Worm (Caenorhabditis elegans) whole organism, L1 larva: ENCODE results near the gene hpo-26.
A peak's percentile ranks its signal among the peaks of the same experiment; 100 is the strongest.

Experiments used
- C16A3.4 ChIP-seq: fragments of 150-350 bp; optimal IDR thresholded peaks from 2 replicates; lab custom pipeline; 2014; ENCODE audit warnings: missing biosample characterization, missing genetic modification characterization
- F16B12.6 ChIP-seq: fragments of 150-350 bp; optimal IDR thresholded peaks from 2 replicates; lab custom pipeline; 2014; ENCODE audit warnings: missing biosample characterization, missing genetic modification characterization
- aha-1 ChIP-seq: fragments of 150-350 bp; optimal IDR thresholded peaks from 2 replicates; lab custom pipeline; 2014; ENCODE audit warnings: missing biosample characterization, missing genetic modification characterization
- alr-1 ChIP-seq: fragments of 200-800 bp; sonication (Bioruptor generic); optimal IDR thresholded peaks from 2 replicates; lab custom pipeline; 2018; ENCODE audit warnings: borderline replicate concordance, mild to moderate bottlenecking, missing genetic modification characterization, missing compliant biosample characterization
- aly-2 ChIP-seq: fragments of 150-350 bp; optimal IDR thresholded peaks from 2 replicates; lab custom pipeline; 2014; ENCODE audit warnings: missing biosample characterization, missing genetic modification characterization
- ama-1 ChIP-seq: fragments of 150-350 bp; optimal IDR thresholded peaks from 2 replicates; lab custom pipeline; 2014
- blmp-1 ChIP-seq: fragments of 150-350 bp; optimal IDR thresholded peaks from 2 replicates; lab custom pipeline; 2014; ENCODE audit warnings: missing biosample characterization, missing genetic modification characterization
- ces-1 ChIP-seq: fragments of 150-350 bp; optimal IDR thresholded peaks from 2 replicates; lab custom pipeline; 2014; ENCODE audit warnings: missing biosample characterization, missing genetic modification reagents, missing genetic modification characterization
- dsc-1 ChIP-seq: sonication (generic microtip); optimal IDR thresholded peaks from 2 replicates; lab custom pipeline; 2016; ENCODE audit warnings: mild to moderate bottlenecking, missing genetic modification characterization, missing compliant biosample characterization
- efl-1 ChIP-seq, 4 experiments: fragments of 150-350 bp; optimal IDR thresholded peaks in 3 of 4; peaks in 1 of 4; 1 replicate in 1 of 4; 2 replicates in 3 of 4; lab custom pipeline; 2014; ENCODE audit warnings: missing biosample characterization in 2 of 4, missing genetic modification characterization in 2 of 4, missing genetic modification reagents in 2 of 4
- elt-2 ChIP-seq: sonication (generic microtip); optimal IDR thresholded peaks from 2 replicates; lab custom pipeline; 2016; ENCODE audit warnings: missing genetic modification characterization, mild to moderate bottlenecking, inconsistent platforms, missing compliant biosample characterization, missing genetic modification reagents
- elt-3 ChIP-seq, 6 experiments: fragments of 150-350 bp in 1 of 6; sonication (generic microtip); optimal IDR thresholded peaks; 2 replicates each; lab custom pipeline; 2017 to 2018; ENCODE audit warnings: missing biosample characterization in 6 of 6, missing genetic modification characterization in 6 of 6, inconsistent platforms in 1 of 6
- fkh-10 ChIP-seq: sonication (generic microtip); optimal IDR thresholded peaks from 2 replicates; lab custom pipeline; 2017; ENCODE audit warnings: missing biosample characterization, missing genetic modification reagents, missing genetic modification characterization
- fkh-4 ChIP-seq: sonication (generic microtip); optimal IDR thresholded peaks from 2 replicates; lab custom pipeline; 2016; ENCODE audit warnings: missing compliant biosample characterization, missing genetic modification characterization, borderline replicate concordance
- fkh-8 ChIP-seq: sonication (generic microtip); optimal IDR thresholded peaks from 2 replicates; lab custom pipeline; 2016; ENCODE audit warnings: mild to moderate bottlenecking, missing genetic modification characterization, missing compliant biosample characterization
- fos-1 ChIP-seq: fragments of 150-350 bp; optimal IDR thresholded peaks from 2 replicates; lab custom pipeline; 2014; ENCODE audit warnings: missing biosample characterization, missing genetic modification characterization
- hlh-17 ChIP-seq: fragments of 200-800 bp; sonication (Bioruptor generic); optimal IDR thresholded peaks from 2 replicates; lab custom pipeline; 2018; ENCODE audit warnings: missing genetic modification characterization, mild to moderate bottlenecking, missing compliant biosample characterization, moderate library complexity, borderline replicate concordance
- hlh-4 ChIP-seq: sonication (generic microtip); optimal IDR thresholded peaks from 2 replicates; lab custom pipeline; 2016; ENCODE audit warnings: mild to moderate bottlenecking, missing genetic modification characterization, missing compliant biosample characterization
- hpl-2 ChIP-seq: fragments of 150-350 bp; optimal IDR thresholded peaks from 2 replicates; lab custom pipeline; 2014; ENCODE audit warnings: missing biosample characterization, missing genetic modification reagents, missing genetic modification characterization
- isw-1 ChIP-seq: fragments of 200-800 bp; sonication (Bioruptor generic); IDR thresholded peaks from 2 replicates; pipeline ENCODE4 v1.3.6; 2022; ENCODE audit warnings: missing genetic modification characterization, missing compliant biosample characterization
- jun-1 ChIP-seq: fragments of 150-350 bp; optimal IDR thresholded peaks from 2 replicates; lab custom pipeline; 2014; ENCODE audit warnings: missing biosample characterization, missing genetic modification reagents, missing genetic modification characterization
- lin-13 ChIP-seq: fragments of 150-350 bp; optimal IDR thresholded peaks from 2 replicates; lab custom pipeline; 2014; ENCODE audit warnings: missing biosample characterization, missing genetic modification reagents, missing genetic modification characterization
- lin-14 ChIP-seq: fragments of 200-800 bp; sonication (Bioruptor generic); optimal IDR thresholded peaks from 2 replicates; lab custom pipeline; 2018; ENCODE audit warnings: mild to moderate bottlenecking, missing genetic modification characterization, moderate library complexity, missing compliant biosample characterization
- lin-35 ChIP-seq, 2 experiments: fragments of 150-350 bp; optimal IDR thresholded peaks; 2 replicates each; lab custom pipeline; 2014; ENCODE audit warnings: missing biosample characterization in 2 of 2, missing genetic modification characterization in 2 of 2, missing genetic modification reagents in 2 of 2
- lin-39 ChIP-seq: fragments of 150-350 bp; optimal IDR thresholded peaks from 2 replicates; lab custom pipeline; 2014; ENCODE audit warnings: missing biosample characterization, missing genetic modification reagents, missing genetic modification characterization
- lsy-2 ChIP-seq, 2 experiments: fragments of 150-350 bp; optimal IDR thresholded peaks; 2 replicates each; lab custom pipeline; 2014; ENCODE audit warnings: missing biosample characterization in 2 of 2, missing genetic modification characterization in 2 of 2
- mdl-1 ChIP-seq, 2 experiments: fragments of 150-350 bp; optimal IDR thresholded peaks; 2 replicates each; lab custom pipeline; 2014 to 2017; ENCODE audit warnings: missing biosample characterization in 2 of 2, missing genetic modification characterization in 2 of 2, inconsistent platforms in 1 of 2
- mef-2 ChIP-seq: fragments of 150-350 bp; optimal IDR thresholded peaks from 2 replicates; lab custom pipeline; 2014; ENCODE audit warnings: missing biosample characterization, missing genetic modification characterization
- nhr-19 ChIP-seq: fragments of 200-800 bp; sonication (Bioruptor generic); conservative IDR thresholded peaks from 2 replicates; pipeline ENCODE4 v1.3.6; 2022; ENCODE audit warnings: missing genetic modification characterization, missing compliant biosample characterization
- nhr-237 ChIP-seq: fragments of 150-350 bp; optimal IDR thresholded peaks from 2 replicates; lab custom pipeline; 2014; ENCODE audit warnings: missing biosample characterization, missing genetic modification characterization
- nhr-47 ChIP-seq: sonication (generic microtip); optimal IDR thresholded peaks from 2 replicates; lab custom pipeline; 2016; ENCODE audit warnings: mild to moderate bottlenecking, missing genetic modification characterization, moderate library complexity, missing compliant biosample characterization
- nhr-71 ChIP-seq: sonication (generic microtip); optimal IDR thresholded peaks from 2 replicates; lab custom pipeline; 2016; ENCODE audit warnings: mild to moderate bottlenecking, missing genetic modification characterization, moderate library complexity, missing compliant biosample characterization
- nhr-76 ChIP-seq: sonication (generic microtip); optimal IDR thresholded peaks from 2 replicates; lab custom pipeline; 2017; ENCODE audit warnings: missing biosample characterization, missing genetic modification characterization
- nhr-84 ChIP-seq: sonication (generic microtip); optimal IDR thresholded peaks from 2 replicates; lab custom pipeline; 2017; ENCODE audit warnings: missing biosample characterization, missing genetic modification characterization
- nhr-85 ChIP-seq: sonication (generic microtip); peaks from one replicate; lab custom pipeline; 2016; ENCODE audit warnings: missing genetic modification characterization, inconsistent platforms, missing compliant biosample characterization
- pag-3 ChIP-seq: sonication (generic microtip); optimal IDR thresholded peaks from 2 replicates; lab custom pipeline; 2017; ENCODE audit warnings: missing genetic modification characterization, mild to moderate bottlenecking, missing compliant biosample characterization, antibody characterized with exemption, borderline replicate concordance; ENCODE audit not compliant: insufficient read depth
- pax-3 ChIP-seq: fragments of 200-800 bp; sonication (Bioruptor generic); optimal IDR thresholded peaks from 2 replicates; lab custom pipeline; 2018; ENCODE audit warnings: mild to moderate bottlenecking, missing genetic modification characterization, moderate library complexity, missing compliant biosample characterization
- pqm-1 ChIP-seq: sonication (generic microtip); optimal IDR thresholded peaks from 3 replicates; lab custom pipeline; 2017; ENCODE audit warnings: missing biosample characterization, missing genetic modification characterization
- rnt-1 ChIP-seq: sonication (generic microtip); optimal IDR thresholded peaks from 2 replicates; lab custom pipeline; 2016; ENCODE audit warnings: mild to moderate bottlenecking, missing genetic modification characterization, moderate library complexity, missing compliant biosample characterization
- skn-1 ChIP-seq: fragments of 150-350 bp; optimal IDR thresholded peaks from 2 replicates; lab custom pipeline; 2014; ENCODE audit warnings: missing biosample characterization, missing genetic modification characterization
- snpc-4 ChIP-seq: fragments of 150-350 bp; optimal IDR thresholded peaks from 2 replicates; lab custom pipeline; 2014; ENCODE audit warnings: missing biosample characterization, missing genetic modification characterization
- snu-23 ChIP-seq: sonication (generic microtip); optimal IDR thresholded peaks from 2 replicates; lab custom pipeline; 2016; ENCODE audit warnings: missing genetic modification characterization, missing compliant biosample characterization
- sox-4 ChIP-seq: sonication (generic microtip); optimal IDR thresholded peaks from 2 replicates; lab custom pipeline; 2016; ENCODE audit warnings: missing genetic modification characterization, missing compliant biosample characterization
- sptf-1 ChIP-seq: fragments of 150-350 bp; optimal IDR thresholded peaks from 2 replicates; lab custom pipeline; 2014; ENCODE audit warnings: missing biosample characterization, missing genetic modification characterization
- tlp-1 ChIP-seq: fragments of 150-350 bp; optimal IDR thresholded peaks from 2 replicates; lab custom pipeline; 2014; ENCODE audit warnings: missing biosample characterization, missing genetic modification characterization
- unc-130 ChIP-seq: fragments of 150-350 bp; optimal IDR thresholded peaks from 2 replicates; lab custom pipeline; 2017; ENCODE audit warnings: missing biosample characterization, missing genetic modification characterization, inconsistent platforms
- unc-30 ChIP-seq: sonication (generic microtip); optimal IDR thresholded peaks from 2 replicates; lab custom pipeline; 2017; ENCODE audit warnings: missing biosample characterization, missing genetic modification characterization
- unc-62 ChIP-seq: fragments of 150-350 bp; optimal IDR thresholded peaks from 2 replicates; lab custom pipeline; 2014; ENCODE audit warnings: missing biosample characterization, missing genetic modification reagents, missing genetic modification characterization
- unc-86 ChIP-seq: sonication (generic microtip); optimal IDR thresholded peaks from 2 replicates; lab custom pipeline; 2016; ENCODE audit warnings: missing genetic modification characterization, missing compliant biosample characterization
- unc-98 ChIP-seq: fragments of 200-800 bp; sonication (Bioruptor generic); IDR thresholded peaks from 2 replicates; pipeline ENCODE4 v1.3.6; 2022; ENCODE audit warnings: missing genetic modification characterization, missing compliant biosample characterization
- vab-15 ChIP-seq: sonication (generic microtip); optimal IDR thresholded peaks from 2 replicates; lab custom pipeline; 2017; ENCODE audit warnings: missing genotype, mild to moderate bottlenecking, missing genetic modification characterization, missing compliant biosample characterization
- xbp-1 ChIP-seq: sonication (generic microtip); optimal IDR thresholded peaks from 2 replicates; lab custom pipeline; 2016; ENCODE audit warnings: missing genetic modification characterization, missing compliant biosample characterization
- ztf-11 ChIP-seq, 2 experiments: sonication (generic microtip); optimal IDR thresholded peaks; 2 replicates each; lab custom pipeline; 2016 to 2017; ENCODE audit warnings: missing genetic modification characterization in 2 of 2, missing biosample characterization in 1 of 2, missing compliant biosample characterization in 1 of 2

hpo-26 gene

DNA sequence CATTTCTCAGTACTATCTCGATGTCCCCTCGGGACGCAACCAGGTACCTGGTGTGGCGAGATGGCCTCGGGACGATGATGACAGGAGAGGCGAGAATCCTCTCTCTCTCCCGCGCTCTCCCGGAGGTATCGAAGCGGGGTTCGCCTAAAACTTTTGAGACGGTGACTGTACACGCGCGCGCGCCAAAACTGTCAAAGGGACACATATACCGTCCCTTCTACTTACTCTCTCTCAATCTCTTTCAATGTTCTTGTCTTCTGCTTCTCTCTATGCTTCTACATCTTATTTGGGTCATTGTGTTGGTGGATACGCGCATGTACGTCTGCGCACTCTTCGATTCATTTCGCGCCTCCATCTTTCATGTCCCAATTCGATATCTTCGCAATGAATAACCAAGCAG lies 9.0 kb upstream of the hpo-26 start (continued):
- no peak for TF ChIP-seq nhr-85
- no peak for TF ChIP-seq lin-39 (tag; lab: Kevin White, UChicago)
- TF ChIP-seq fkh-8 (tag; lab: Kevin White, UChicago), result no peak
- TF ChIP-seq unc-98, result no peak
- no peak for TF ChIP-seq nhr-76 (tag; lab: Kevin White, UChicago)
- no peak for TF ChIP-seq unc-62 (GFP tag; lab: Kevin White, UChicago)
- TF ChIP-seq efl-1 (optimal IDR thresholded peaks at IDR 0.05; lab: Kevin White, UChicago), result no peak
- TF ChIP-seq efl-1 (GFP tag; optimal IDR thresholded peaks at IDR 0.05 in 1 of 2; lab: Kevin White, UChicago), result peak in 1 of 2 experiments; percentile 77
- no peak for TF ChIP-seq ztf-11 (tag; optimal IDR thresholded peaks at IDR 0.05; lab: Kevin White, UChicago)
- no peak for TF ChIP-seq aha-1 (tag; lab: Kevin White, UChicago)
- TF ChIP-seq fkh-4, result no peak
- TF ChIP-seq pqm-1, result no peak
- no peak for TF ChIP-seq sox-4 (tag; lab: Kevin White, UChicago)
- no peak for TF ChIP-seq nhr-84 (tag; lab: Kevin White, UChicago)
- no peak for TF ChIP-seq ama-1 (lab: Kevin White, UChicago)
- no peak for TF ChIP-seq jun-1 (tag; lab: Kevin White, UChicago)
- TF ChIP-seq unc-130 (tag; lab: Kevin White, UChicago), result no peak
- TF ChIP-seq tlp-1 (tag; lab: Kevin White, UChicago), result no peak
- TF ChIP-seq lin-35 (GFP tag; optimal IDR thresholded peaks at IDR 0.05; lab: Kevin White, UChicago), result no peak
- peak; percentile 80 for TF ChIP-seq lin-14 (GFP tag; lab: Kevin White, UChicago)
- no peak for TF ChIP-seq pax-3 (tag; lab: Kevin White, UChicago)
- no peak for TF ChIP-seq nhr-19 (GFP tag; lab: Robert Waterston, UW)
- no peak for TF ChIP-seq pag-3 (tag; lab: Kevin White, UChicago)
- TF ChIP-seq blmp-1, result peak; percentile 63
- no peak for TF ChIP-seq elt-2 (tag; lab: Kevin White, UChicago)
- TF ChIP-seq F16B12.6, result no peak
- no peak for TF ChIP-seq fos-1 (tag; lab: Kevin White, UChicago)
- no peak for TF ChIP-seq xbp-1 (tag; lab: Kevin White, UChicago)
- no peak for TF ChIP-seq nhr-237 (tag; lab: Kevin White, UChicago)
- TF ChIP-seq snpc-4, result no peak
- TF ChIP-seq unc-86, result no peak
- TF ChIP-seq fkh-10, result no peak
- TF ChIP-seq mef-2 (tag; lab: Kevin White, UChicago), result no peak
- TF ChIP-seq mdl-1 (tag; optimal IDR thresholded peaks at IDR 0.05; lab: Kevin White, UChicago), result peak in 1 of 2 experiments; percentile 22
- TF ChIP-seq nhr-47, result no peak
- TF ChIP-seq aly-2 (tag; lab: Kevin White, UChicago), result no peak
- no peak for TF ChIP-seq vab-15
- no peak for TF ChIP-seq hlh-4 (tag; lab: Kevin White, UChicago)
- TF ChIP-seq lin-13 (GFP tag; lab: Kevin White, UChicago), result no peak
- peak; percentile 2 for TF ChIP-seq C16A3.4 (tag; lab: Kevin White, UChicago)
- no peak for TF ChIP-seq alr-1 (tag; lab: Kevin White, UChicago)

DNA sequence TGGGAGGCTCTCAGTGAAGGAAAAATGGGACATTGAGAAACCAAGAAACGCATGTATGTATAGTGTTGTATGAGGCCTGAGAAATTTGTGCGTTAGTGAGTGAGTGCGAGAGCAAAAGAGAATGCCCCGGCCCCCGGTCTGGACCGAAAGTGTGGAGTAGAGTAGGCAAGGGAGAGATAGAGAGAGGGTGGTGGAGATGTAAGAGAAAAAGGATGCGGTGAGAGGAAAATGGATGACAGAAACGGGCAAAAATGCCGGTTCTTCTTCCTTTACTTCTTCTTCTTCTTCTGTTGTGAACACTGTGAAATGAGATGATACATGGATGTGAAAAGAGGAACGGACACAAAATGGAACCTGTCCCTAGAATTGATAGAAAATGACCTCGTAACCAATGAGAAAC lies 5.5 kb upstream of the hpo-26 start:
- TF ChIP-seq rnt-1 (tag; lab: Kevin White, UChicago), result peak; percentile 30
- TF ChIP-seq pax-3 (tag; lab: Kevin White, UChicago), result no peak
- no peak for TF ChIP-seq hpl-2 (GFP tag; lab: Kevin White, UChicago)
- no peak for TF ChIP-seq sox-4 (tag; lab: Kevin White, UChicago)
- TF ChIP-seq fkh-8 (tag; lab: Kevin White, UChicago), result no peak
- TF ChIP-seq isw-1, result no peak
- TF ChIP-seq nhr-237 (tag; lab: Kevin White, UChicago), result no peak
- peak; percentile 28 for TF ChIP-seq dsc-1 (tag; lab: Kevin White, UChicago)
- TF ChIP-seq unc-30 (tag; lab: Kevin White, UChicago), result no peak
- TF ChIP-seq lsy-2 (tag; optimal IDR thresholded peaks at IDR 0.05; lab: Kevin White, UChicago), result peak in 1 of 2 experiments; percentile 48
- TF ChIP-seq snpc-4, result no peak
- no peak for TF ChIP-seq unc-98
- TF ChIP-seq efl-1 (optimal IDR thresholded peaks at IDR 0.05; lab: Kevin White, UChicago), result no peak
- peak in 1 of 2 experiments; percentile 74 for TF ChIP-seq efl-1 (GFP tag; optimal IDR thresholded peaks at IDR 0.05 in 1 of 2; lab: Kevin White, UChicago)
- no peak for TF ChIP-seq unc-62 (GFP tag; lab: Kevin White, UChicago)
- TF ChIP-seq nhr-71, result peak; percentile 22
- peak; percentile 71 for TF ChIP-seq lin-14 (GFP tag; lab: Kevin White, UChicago)
- no peak for TF ChIP-seq sptf-1 (tag; lab: Kevin White, UChicago)
- TF ChIP-seq snu-23 (GFP tag; lab: Kevin White, UChicago), result peak; percentile 11
- TF ChIP-seq tlp-1 (tag; lab: Kevin White, UChicago), result no peak
- no peak for TF ChIP-seq skn-1 (tag; lab: Kevin White, UChicago)
- no peak for TF ChIP-seq ces-1 (GFP tag; lab: Kevin White, UChicago)
- no peak for TF ChIP-seq elt-3 (tag; optimal IDR thresholded peaks at IDR 0.05; lab: Kevin White, UChicago)
- TF ChIP-seq hlh-17 (GFP tag; lab: Kevin White, UChicago), result no peak
